Fruit fly (Drosophila melanogaster) whole organism, wandering third instar larva: ENCODE data around the gene CG17726.

Experiments
- Abd-B ChIP-seq: fragments of >200 bp; optimal IDR thresholded peaks from 2 replicates; lab custom pipeline; 2017; ENCODE audit warnings: missing biosample characterization, missing genetic modification characterization
- CG32264 ChIP-seq: fragments of 200-800 bp; sonication (Bioruptor generic); optimal IDR thresholded peaks from 2 replicates; lab custom pipeline; 2016; ENCODE audit warnings: missing biosample characterization, missing genetic modification characterization
- CG9705 ChIP-seq: fragments of 200-800 bp; sonication (Bioruptor generic); optimal IDR thresholded peaks from 2 replicates; lab custom pipeline; 2018; ENCODE audit warnings: missing biosample characterization, mild to moderate bottlenecking, missing genetic modification characterization
- CrebA ChIP-seq: fragments of 200-800 bp; sonication (Bioruptor generic); optimal IDR thresholded peaks from 2 replicates; lab custom pipeline; 2016; ENCODE audit warnings: missing biosample characterization, mild to moderate bottlenecking, missing genetic modification characterization, borderline replicate concordance
- Dfd ChIP-seq: fragments of >200 bp; optimal IDR thresholded peaks from 2 replicates; lab custom pipeline; 2017; ENCODE audit warnings: missing biosample characterization, missing genetic modification characterization
- Dif ChIP-seq: fragments of 200-275, 200-300 bp; sonication (Bioruptor generic); optimal IDR thresholded peaks from 2 replicates; lab custom pipeline; 2018; ENCODE audit warnings: missing biosample characterization, missing genetic modification characterization; ENCODE audit not compliant: partially characterized antibody
- GATAd ChIP-seq: sonication (Bioruptor generic); optimal IDR thresholded peaks from 2 replicates; lab custom pipeline; 2016; ENCODE audit warnings: missing biosample characterization, missing genetic modification characterization
- HLH106 ChIP-seq: fragments of 200-800 bp; optimal IDR thresholded peaks from 3 replicates; lab custom pipeline; 2019; ENCODE audit warnings: missing biosample characterization, mild to moderate bottlenecking, missing genetic modification characterization, moderate library complexity
- Hnf4 ChIP-seq: fragments of 200-800 bp; sonication (Bioruptor generic); optimal IDR thresholded peaks from 2 replicates; lab custom pipeline; 2016; ENCODE audit warnings: missing biosample characterization, mild to moderate bottlenecking, missing genetic modification characterization
- Hr78 ChIP-seq: fragments of >200 bp; optimal IDR thresholded peaks from 2 replicates; lab custom pipeline; 2017; ENCODE audit warnings: missing biosample characterization, missing genetic modification characterization
- Hr83 ChIP-seq: fragments of 200-300 bp; sonication (Bioruptor generic); optimal IDR thresholded peaks from 2 replicates; lab custom pipeline; 2016; ENCODE audit warnings: missing biosample characterization, mild to moderate bottlenecking, missing genetic modification characterization, moderate library complexity; ENCODE audit not compliant: poor library complexity, severe bottlenecking
- Jra ChIP-seq: sonication (Bioruptor generic); optimal IDR thresholded peaks from 2 replicates; lab custom pipeline; 2016; ENCODE audit warnings: missing biosample characterization, missing genetic modification characterization
- Mio ChIP-seq: sonication (Bioruptor generic); optimal IDR thresholded peaks from 2 replicates; lab custom pipeline; 2016; ENCODE audit warnings: missing biosample characterization, missing genetic modification characterization
- Myc ChIP-seq: fragments of >200 bp; optimal IDR thresholded peaks from 2 replicates; lab custom pipeline; 2017
- N ChIP-seq: fragments of >200 bp; optimal IDR thresholded peaks from 2 replicates; lab custom pipeline; 2018; ENCODE audit warnings: missing biosample characterization, missing external identifiers, missing genetic modification characterization
- OdsH ChIP-seq: fragments of 200-800 bp; sonication (Bioruptor generic); optimal IDR thresholded peaks from 2 replicates; lab custom pipeline; 2016; ENCODE audit warnings: missing biosample characterization, mild to moderate bottlenecking, missing genetic modification characterization
- Rel ChIP-seq, 2 experiments: fragments of 200-800 bp; sonication (Bioruptor generic) in 1 of 2; optimal IDR thresholded peaks; 2 replicates in 1 of 2; 3 replicates in 1 of 2; lab custom pipeline; 2016 to 2019; ENCODE audit warnings: mild to moderate bottlenecking in 2 of 2, missing biosample characterization in 2 of 2, missing genetic modification characterization in 2 of 2, moderate library complexity in 1 of 2
- Sp1 ChIP-seq: fragments of 200-800 bp; sonication (Bioruptor generic); optimal IDR thresholded peaks from 3 replicates; lab custom pipeline; 2019; ENCODE audit warnings: missing biosample characterization, mild to moderate bottlenecking, missing genetic modification characterization, moderate library complexity
- Vsx2 ChIP-seq: fragments of 200-300, 225-300 bp; sonication (Bioruptor generic); optimal IDR thresholded peaks from 2 replicates; lab custom pipeline; 2018; ENCODE audit warnings: missing biosample characterization, missing genetic modification characterization; ENCODE audit not compliant: partially characterized antibody
- br ChIP-seq: fragments of 200-800 bp; sonication (Bioruptor generic); optimal IDR thresholded peaks from 2 replicates; lab custom pipeline; 2016; ENCODE audit warnings: missing biosample characterization, missing genetic modification characterization
- brk ChIP-seq: fragments of 200-800 bp; sonication (Bioruptor generic); optimal IDR thresholded peaks from 2 replicates; lab custom pipeline; 2016; ENCODE audit warnings: missing biosample characterization, mild to moderate bottlenecking, missing genetic modification characterization
- dl ChIP-seq, 2 experiments: fragments of 175-275, 200-275 bp in 1 of 2; fragments of 200-275 bp in 1 of 2; sonication (Bioruptor generic); optimal IDR thresholded peaks; lab custom pipeline; 2018; ENCODE audit warnings: mild to moderate bottlenecking in 2 of 2, missing biosample characterization in 2 of 2, missing genetic modification characterization in 2 of 2, moderate library complexity in 2 of 2; ENCODE audit not compliant: partially characterized antibody in 2 of 2, insufficient read depth in 1 of 2
- dmrt93B ChIP-seq: fragments of 200-800 bp; sonication (Bioruptor generic); optimal IDR thresholded peaks from 2 replicates; lab custom pipeline; 2018; ENCODE audit warnings: missing biosample characterization, mild to moderate bottlenecking, missing genetic modification characterization
- dsf ChIP-seq: sonication (Bioruptor generic); optimal IDR thresholded peaks from 2 replicates; lab custom pipeline; 2016; ENCODE audit warnings: missing biosample characterization, missing genetic modification characterization, borderline replicate concordance
- ey ChIP-seq: fragments of 200-800 bp; sonication (Bioruptor generic); optimal IDR thresholded peaks from 2 replicates; lab custom pipeline; 2016; ENCODE audit warnings: missing biosample characterization, missing genetic modification characterization
- foxo ChIP-seq, 2 experiments: fragments of 200-800 bp; sonication (Bioruptor generic); optimal IDR thresholded peaks; 2 replicates in 1 of 2; 3 replicates in 1 of 2; lab custom pipeline; 2016 to 2017; ENCODE audit warnings: missing biosample characterization in 2 of 2, missing genetic modification characterization in 2 of 2
- fru ChIP-seq: fragments of 200-800 bp; sonication (Bioruptor generic); optimal IDR thresholded peaks from 3 replicates; lab custom pipeline; 2016; ENCODE audit warnings: missing biosample characterization, mild to moderate bottlenecking, missing genetic modification characterization
- h ChIP-seq: fragments of 200-800 bp; sonication (Bioruptor generic); optimal IDR thresholded peaks from 3 replicates; lab custom pipeline; 2016; ENCODE audit warnings: missing biosample characterization, mild to moderate bottlenecking, missing genetic modification characterization
- jim ChIP-seq: fragments of 175-275, 200-325 bp; sonication (Bioruptor generic); optimal IDR thresholded peaks from 2 replicates; lab custom pipeline; 2016; ENCODE audit warnings: missing biosample characterization, mild to moderate bottlenecking, missing genetic modification characterization
- lola ChIP-seq: fragments of >200 bp; optimal IDR thresholded peaks from 2 replicates; lab custom pipeline; 2017; ENCODE audit warnings: missing biosample characterization, missing genetic modification characterization
- pan ChIP-seq: fragments of >200 bp; optimal IDR thresholded peaks from 2 replicates; lab custom pipeline; 2017
- psq ChIP-seq: fragments of 200-800 bp; sonication (Bioruptor generic); optimal IDR thresholded peaks from 3 replicates; lab custom pipeline; 2017; ENCODE audit warnings: missing biosample characterization, mild to moderate bottlenecking, missing genetic modification characterization, moderate library complexity
- rgr ChIP-seq: fragments of 200-800 bp; sonication (Bioruptor generic); optimal IDR thresholded peaks from 3 replicates; lab custom pipeline; 2016; ENCODE audit warnings: missing biosample characterization, mild to moderate bottlenecking, missing genetic modification characterization
- sage ChIP-seq: fragments of 200-800 bp; sonication (Bioruptor generic); optimal IDR thresholded peaks from 2 replicates; lab custom pipeline; 2016; ENCODE audit warnings: missing biosample characterization, mild to moderate bottlenecking, missing genetic modification characterization
- sv ChIP-seq: fragments of 200-800 bp; sonication (Bioruptor generic); optimal IDR thresholded peaks from 3 replicates; lab custom pipeline; 2016; ENCODE audit warnings: missing biosample characterization, missing genetic modification characterization
- tai ChIP-seq: sonication (Bioruptor generic); optimal IDR thresholded peaks from 2 replicates; lab custom pipeline; 2016; ENCODE audit warnings: missing biosample characterization, missing genetic modification characterization
- usp ChIP-seq: fragments of >200 bp; optimal IDR thresholded peaks from 2 replicates; lab custom pipeline; 2017; ENCODE audit warnings: missing biosample characterization, missing genetic modification characterization
- woc ChIP-seq: sonication (Bioruptor generic); optimal IDR thresholded peaks from 2 replicates; lab custom pipeline; 2016; ENCODE audit warnings: missing biosample characterization, mild to moderate bottlenecking, missing genetic modification characterization

Gene CG17726

DNA sequence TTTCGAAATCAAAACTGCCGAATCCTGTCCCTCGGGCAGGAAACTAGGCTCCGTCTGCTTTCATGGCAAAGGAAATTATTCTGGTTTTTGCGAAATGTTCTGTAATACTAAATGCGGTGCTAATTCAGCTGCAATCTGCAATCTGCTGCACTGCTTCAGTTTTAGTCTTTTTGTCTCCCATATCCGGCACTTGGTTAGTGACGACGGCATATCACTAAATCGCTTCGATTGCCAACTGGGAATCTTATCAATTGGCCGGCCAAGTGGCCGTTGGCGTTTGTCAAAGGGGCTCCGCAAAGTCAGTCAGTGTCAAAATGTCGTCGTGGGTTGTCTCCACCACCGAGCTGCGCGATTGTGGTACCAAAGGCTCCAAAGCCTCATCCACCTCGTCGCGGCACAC lies 30.8 kb upstream of the CG17726 start, which contains the start of gene CG18577:
Gene CG18577 (plus strand): TSS at position 301 of the 400 bp plus-strand sequence.
- no peak for TF ChIP-seq GATAd (GFP tag; lab: Kevin White, UChicago)
- no peak for TF ChIP-seq woc
- TF ChIP-seq fru (GFP tag; lab: Kevin White, UChicago): no peak
- TF ChIP-seq sage (GFP tag; lab: Kevin White, UChicago): no peak
- no peak for TF ChIP-seq Sp1
- TF ChIP-seq ey (GFP tag; lab: Kevin White, UChicago): no peak
- TF ChIP-seq CrebA (GFP tag; lab: Kevin White, UChicago): no peak
- no peak for TF ChIP-seq HLH106 (tag; lab: Kevin White, UChicago)
- TF ChIP-seq, all 38 proteins: peak for 0

DNA sequence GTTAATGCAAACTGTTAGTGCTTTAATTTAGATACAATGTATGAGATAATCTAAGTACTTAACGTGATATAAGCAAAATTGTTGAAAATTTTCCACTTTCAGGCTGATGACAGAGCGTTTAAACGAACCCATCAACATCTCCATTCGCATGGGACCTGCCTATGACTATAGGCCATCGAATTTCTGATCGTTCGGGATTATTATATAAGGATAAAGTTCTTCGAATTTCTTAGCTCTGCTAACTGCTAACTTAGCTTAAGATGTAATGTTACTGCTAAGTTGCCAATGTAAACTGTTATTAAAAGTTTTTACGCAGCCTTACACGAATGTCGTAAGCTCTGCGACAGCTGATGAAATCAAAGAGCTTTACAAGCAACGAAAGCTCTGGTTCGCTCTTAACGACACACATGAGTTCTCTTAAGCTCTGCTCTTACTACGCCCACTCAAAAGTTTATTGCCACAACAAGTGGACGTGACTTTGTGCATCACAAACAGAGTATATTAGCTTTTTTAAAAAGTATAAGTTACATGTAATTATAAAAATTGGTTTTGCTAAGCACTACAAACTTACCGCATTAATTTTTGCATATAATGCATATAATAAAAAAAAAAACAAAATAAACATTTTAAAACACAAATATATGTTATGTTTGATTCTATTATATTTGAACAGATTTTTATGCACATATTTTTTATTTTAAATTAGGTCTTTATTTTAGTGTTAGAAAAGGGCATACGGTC lies 29.7 kb upstream of the CG17726 start:
- TF ChIP-seq fru (GFP tag; lab: Kevin White, UChicago) (peak; percentile 96), CrebA (GFP tag; lab: Kevin White, UChicago) (no peak), foxo (GFP tag; optimal IDR thresholded peaks at IDR 0.05; lab: Kevin White, UChicago) (peak in 1 of 2 experiments; percentile 96), Sp1 (peak; percentile 99), woc (peak; percentile 92), lola (GFP tag; lab: Kevin White, UChicago) (no peak), psq (peak; percentile 98), pan (lab: Kevin White, UChicago) (no peak), h (GFP tag; lab: Kevin White, UChicago) (peak; percentile 95), jim (GFP tag; lab: Kevin White, UChicago) (no peak), br (GFP tag; lab: Kevin White, UChicago) (peak; percentile 90), Hr83 (GFP tag; lab: Kevin White, UChicago) (no peak), sage (GFP tag; lab: Kevin White, UChicago) (peak; percentile 72), Abd-B (GFP tag; lab: Kevin White, UChicago) (no peak), HLH106 (tag; lab: Kevin White, UChicago) (peak; percentile 95), dsf (GFP tag; lab: Kevin White, UChicago) (peak; percentile 80), Jra (GFP tag; lab: Kevin White, UChicago) (no peak), tai (peak; percentile 73), Dfd (GFP tag; lab: Kevin White, UChicago) (peak; percentile 99), Rel (GFP tag; optimal IDR thresholded peaks at IDR 0.05; lab: Kevin White, UChicago) (peak; percentile 73), Rel (tag; optimal IDR thresholded peaks at IDR 0.05; lab: Kevin White, UChicago) (peak; percentile 65), Hr78 (GFP tag; lab: Kevin White, UChicago) (no peak), Dif (GFP tag; lab: Kevin White, UChicago) (peak; percentile 4), Myc (lab: Kevin White, UChicago) (no peak), GATAd (GFP tag; lab: Kevin White, UChicago) (peak; percentile 64), sv (GFP tag; lab: Kevin White, UChicago) (peak; percentile 95), OdsH (GFP tag; lab: Kevin White, UChicago) (peak; percentile 96), Mio (no peak), N (no peak), usp (GFP tag; lab: Kevin White, UChicago) (no peak), dmrt93B (GFP tag; lab: Kevin White, UChicago) (peak; percentile 98), ey (GFP tag; lab: Kevin White, UChicago) (peak; percentile 90), rgr (GFP tag; lab: Kevin White, UChicago) (peak; percentile 94), Vsx2 (no peak), brk (GFP tag; lab: Kevin White, UChicago) (peak; percentile 88), CG32264 (GFP tag; lab: Kevin White, UChicago) (no peak), Hnf4 (GFP tag; lab: Kevin White, UChicago) (peak; percentile 72), dl (GFP tag; optimal IDR thresholded peaks at IDR 0.05; lab: Kevin White, UChicago; ENCODE audit: insufficient read depth in 1 of 2, partially characterized antibody in 2 of 2) (no peak), CG9705 (peak; percentile 94)
- TF ChIP-seq, all 38 proteins: peak for 23
